Worm (Caenorhabditis elegans) whole organism, midembryonic: ENCODE measurements around the gene F08F8.6.

Source experiments
- T22C8.4 ChIP-seq: fragments of 200-800 bp; sonication (Bioruptor generic); IDR thresholded peaks from 2 replicates; pipeline ENCODE4 v1.3.6; 2022; ENCODE audit warnings: missing genetic modification characterization, missing compliant biosample characterization
- cog-1 ChIP-seq: sonication (generic microtip); optimal IDR thresholded peaks from 2 replicates; lab custom pipeline; 2016; ENCODE audit warnings: missing genetic modification characterization, missing compliant biosample characterization
- flt-1 ChIP-seq: fragments of 200-800 bp; sonication (Bioruptor generic); IDR thresholded peaks from 2 replicates; pipeline ENCODE4 v1.3.6; 2022; ENCODE audit warnings: missing genetic modification characterization, missing compliant biosample characterization
- klf-2 ChIP-seq: fragments of 200-800 bp; sonication (Bioruptor generic); conservative IDR thresholded peaks from 2 replicates; pipeline ENCODE4 v1.3.6; 2022; ENCODE audit warnings: missing genetic modification reagents, missing genetic modification characterization, missing compliant biosample characterization
- med-1 ChIP-seq: sonication (generic microtip); optimal IDR thresholded peaks from 2 replicates; lab custom pipeline; 2017; ENCODE audit warnings: missing genetic modification characterization, mild to moderate bottlenecking, missing compliant biosample characterization, antibody characterized with exemption, missing genetic modification reagents; ENCODE audit not compliant: insufficient read depth
- ref-1 ChIP-seq: fragments of 200-800 bp; sonication (Bioruptor generic); conservative IDR thresholded peaks from 2 replicates; pipeline ENCODE4 v1.3.6; 2022; ENCODE audit warnings: missing genetic modification reagents, missing genetic modification characterization, missing compliant biosample characterization
- tab-1 ChIP-seq: fragments of 200-800 bp; sonication (Bioruptor generic); IDR thresholded peaks from 2 replicates; pipeline ENCODE4 v1.3.6; 2022; ENCODE audit warnings: missing genetic modification characterization, missing compliant biosample characterization
- ztf-23 ChIP-seq: fragments of 200-800 bp; sonication (Bioruptor generic); IDR thresholded peaks from 2 replicates; pipeline ENCODE4 v1.3.6; 2022; ENCODE audit warnings: missing genetic modification reagents, missing genetic modification characterization, missing compliant biosample characterization
- ztf-29 ChIP-seq: fragments of 200-800 bp; sonication (Bioruptor generic); IDR thresholded peaks from 2 replicates; pipeline ENCODE4 v1.3.6; 2022; ENCODE audit warnings: missing genetic modification reagents, missing genetic modification characterization, missing compliant biosample characterization

The F08F8.6 gene

ce11 chrIII:7373802-7374435 lies 30.4 kb downstream of the F08F8.6 start:
- no peak for TF ChIP-seq klf-2 (GFP tag; lab: Robert Waterston, UW)
- TF ChIP-seq cog-1 (tag; lab: Kevin White, UChicago), result no peak
- TF ChIP-seq flt-1 (GFP tag; lab: Robert Waterston, UW), result no peak
- TF ChIP-seq ref-1 (GFP tag; lab: Robert Waterston, UW), result no peak
- TF ChIP-seq tab-1 (GFP tag; lab: Robert Waterston, UW), result no peak
- TF ChIP-seq med-1 (GFP tag; lab: Kevin White, UChicago), result no peak
- no peak for TF ChIP-seq ztf-23
- TF ChIP-seq ztf-29, result no peak
- no peak for TF ChIP-seq T22C8.4

- TF ChIP-seq ztf-29, result no peak
Measured at ce11 chrIII:7374681-7375271, 31.3 kb downstream of the F08F8.6 start, which contains the start of gene mml-1. Gene mml-1 (minus strand): TSS chrIII:7374731.

ce11 chrIII:7375434-7375833 lies 31.9 kb downstream of the F08F8.6 start:
- TF ChIP-seq klf-2 (GFP tag; lab: Robert Waterston, UW), result no peak
- no peak for TF ChIP-seq ref-1 (GFP tag; lab: Robert Waterston, UW)
- no peak for TF ChIP-seq flt-1 (GFP tag; lab: Robert Waterston, UW)
- TF ChIP-seq ztf-29, result no peak
- no peak for TF ChIP-seq ztf-23
- no peak for TF ChIP-seq med-1 (GFP tag; lab: Kevin White, UChicago)
- TF ChIP-seq T22C8.4, result no peak

- TF ChIP-seq klf-2 (GFP tag; lab: Robert Waterston, UW), result no peak
- no peak for TF ChIP-seq T22C8.4
- no peak for TF ChIP-seq ref-1 (GFP tag; lab: Robert Waterston, UW)
- no peak for TF ChIP-seq ztf-29
- no peak for TF ChIP-seq med-1 (GFP tag; lab: Kevin White, UChicago)
- TF ChIP-seq flt-1 (GFP tag; lab: Robert Waterston, UW), result 0 out of 2 replicates have a peak, but pooled peaks have one; percentile 25
- TF ChIP-seq cog-1 (tag; lab: Kevin White, UChicago), result no peak
- TF ChIP-seq tab-1 (GFP tag; lab: Robert Waterston, UW), result no peak
- TF ChIP-seq ztf-23, result no peak
Measured at ce11 chrIII:7376143-7376802, 32.8 kb downstream of the F08F8.6 start.

- TF ChIP-seq klf-2 (GFP tag; lab: Robert Waterston, UW) (no peak), tab-1 (GFP tag; lab: Robert Waterston, UW) (no peak), flt-1 (GFP tag; lab: Robert Waterston, UW) (no peak), T22C8.4 (no peak), cog-1 (tag; lab: Kevin White, UChicago) (no peak), ref-1 (GFP tag; lab: Robert Waterston, UW) (no peak)
Measured at ce11 chrIII:7378522-7378921, 35.0 kb downstream of the F08F8.6 start.

ce11 chrIII:7378945-7379344 lies 35.5 kb downstream of the F08F8.6 start, which contains the start of gene T20B12.7:
Gene T20B12.7 (minus strand): TSS chrIII:7379045.
- no peak for TF ChIP-seq tab-1 (GFP tag; lab: Robert Waterston, UW)
- no peak for TF ChIP-seq flt-1 (GFP tag; lab: Robert Waterston, UW)
- TF ChIP-seq ztf-23, result no peak
- TF ChIP-seq klf-2 (GFP tag; lab: Robert Waterston, UW), result no peak
- no peak for TF ChIP-seq ref-1 (GFP tag; lab: Robert Waterston, UW)

ce11 chrIII:7380120-7380519 lies 36.6 kb downstream of the F08F8.6 start:
- TF ChIP-seq flt-1 (GFP tag; lab: Robert Waterston, UW) (no peak), ztf-23 (no peak), tab-1 (GFP tag; lab: Robert Waterston, UW) (no peak), med-1 (GFP tag; lab: Kevin White, UChicago) (no peak), T22C8.4 (no peak)

- TF ChIP-seq ref-1 (GFP tag; lab: Robert Waterston, UW) (no peak), ztf-29 (no peak), cog-1 (tag; lab: Kevin White, UChicago) (no peak), T22C8.4 (no peak), flt-1 (GFP tag; lab: Robert Waterston, UW) (no peak), med-1 (GFP tag; lab: Kevin White, UChicago) (no peak), tab-1 (GFP tag; lab: Robert Waterston, UW) (no peak), ztf-23 (no peak), klf-2 (GFP tag; lab: Robert Waterston, UW) (no peak)
Measured at ce11 chrIII:7381546-7382171, 38.2 kb downstream of the F08F8.6 start, which contains the start of the genes hmg-4 and T20B12.3. Gene hmg-4 (minus strand): TSS chrIII:7381596. Gene T20B12.3 (plus strand): TSS chrIII:7382115.

ce11 chrIII:7383733-7384132 lies 40.2 kb downstream of the F08F8.6 start, which contains the start of gene tbp-1:
Gene tbp-1 (plus strand): TSS chrIII:7384033.
- TF ChIP-seq flt-1 (GFP tag; lab: Robert Waterston, UW), result no peak
- no peak for TF ChIP-seq cog-1 (tag; lab: Kevin White, UChicago)
- TF ChIP-seq med-1 (GFP tag; lab: Kevin White, UChicago), result no peak
- no peak for TF ChIP-seq ref-1 (GFP tag; lab: Robert Waterston, UW)
- TF ChIP-seq klf-2 (GFP tag; lab: Robert Waterston, UW), result no peak
- TF ChIP-seq tab-1 (GFP tag; lab: Robert Waterston, UW), result no peak
